Worm (Caenorhabditis elegans) whole organism, midembryonic: ENCODE measurements around the gene frm-3.

Experiments
- klf-2 ChIP-seq: fragments of 200-800 bp; sonication (Bioruptor generic); conservative IDR thresholded peaks from 2 replicates; pipeline ENCODE4 v1.3.6; 2022; ENCODE audit warnings: missing genetic modification reagents, missing genetic modification characterization, missing compliant biosample characterization
- ztf-29 ChIP-seq: fragments of 200-800 bp; sonication (Bioruptor generic); IDR thresholded peaks from 2 replicates; pipeline ENCODE4 v1.3.6; 2022; ENCODE audit warnings: missing genetic modification reagents, missing genetic modification characterization, missing compliant biosample characterization

DNA sequence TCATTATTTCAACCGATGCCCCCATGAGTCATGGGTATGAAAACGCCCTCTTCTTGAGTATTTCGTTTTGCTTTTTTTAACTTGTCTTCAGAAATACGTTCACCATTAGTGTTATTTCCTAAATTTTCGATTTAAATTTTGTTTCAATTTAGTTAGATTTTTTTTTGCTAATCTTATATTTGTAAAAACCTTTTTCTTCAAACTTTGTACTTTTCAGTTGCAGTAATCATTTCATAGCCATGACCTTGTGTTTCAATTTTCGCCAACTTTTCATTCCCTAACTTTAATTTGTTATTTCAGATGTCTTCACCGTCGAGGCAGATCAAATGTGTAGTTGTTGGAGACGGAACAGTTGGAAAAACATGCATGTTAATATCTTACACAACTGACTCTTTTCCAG is 24.0 kb upstream of the frm-3 start, which contains the start of gene mig-2:
- TF ChIP-seq klf-2: no peak
- no peak for TF ChIP-seq ztf-29 (GFP tag; lab: Robert Waterston, UW)
